Fruit fly (Drosophila melanogaster): Measurements from ENCODE around the gene CG15717.

Gene CG15717

dm6 chrX:13109583-13110126, 19.1 kb upstream of the CG15717 start:
- TF ChIP-seq Sp1 (GFP tag; optimal IDR thresholded peaks at IDR 0.05) (no peak), Hnf4 (GFP tag; optimal IDR thresholded peaks at IDR 0.05) (no peak), psq (GFP tag; optimal IDR thresholded peaks at IDR 0.05) (peak; percentile 11), HLH106 (tag; optimal IDR thresholded peaks at IDR 0.05) (peak; percentile 32), woc (GFP tag; optimal IDR thresholded peaks at IDR 0.05) (no peak)

dm6 chrX:13111832-13112231, 16.9 kb upstream of the CG15717 start:
- TF ChIP-seq OdsH (GFP tag; optimal IDR thresholded peaks at IDR 0.05) (no peak), HLH106 (tag; optimal IDR thresholded peaks at IDR 0.05) (peak; percentile 10), psq (GFP tag; optimal IDR thresholded peaks at IDR 0.05) (peak; percentile 84), Myc (optimal IDR thresholded peaks at IDR 0.05) (peak; percentile 7), Hr78 (GFP tag; optimal IDR thresholded peaks at IDR 0.05) (no peak), Sp1 (GFP tag; optimal IDR thresholded peaks at IDR 0.05) (peak; percentile 55)

- peak; percentile 18 for TF ChIP-seq Hr83 (GFP tag; optimal IDR thresholded peaks at IDR 0.05; ENCODE audit: poor library complexity, severe bottlenecking)
- TF ChIP-seq woc (GFP tag; optimal IDR thresholded peaks at IDR 0.05), result peak; percentile 8
- TF ChIP-seq CG32264 (GFP tag; optimal IDR thresholded peaks at IDR 0.05), result no peak
- peak; percentile 74 for TF ChIP-seq psq (GFP tag; optimal IDR thresholded peaks at IDR 0.05)
- TF ChIP-seq tai (GFP tag; optimal IDR thresholded peaks at IDR 0.05), result peak; percentile 10
- TF ChIP-seq dmrt93B (GFP tag; optimal IDR thresholded peaks at IDR 0.05), result no peak
- peak; percentile 5 for TF ChIP-seq h (GFP tag; optimal IDR thresholded peaks at IDR 0.05)
- TF ChIP-seq ey (GFP tag; optimal IDR thresholded peaks at IDR 0.05), result peak; percentile 8
- no peak for TF ChIP-seq dsf (GFP tag; optimal IDR thresholded peaks at IDR 0.05; ENCODE audit: borderline replicate concordance)
- TF ChIP-seq foxo (GFP tag; optimal IDR thresholded peaks at IDR 0.05), result no peak
- no peak for TF ChIP-seq Sp1 (GFP tag; optimal IDR thresholded peaks at IDR 0.05)
- no peak for TF ChIP-seq Hr78 (GFP tag; optimal IDR thresholded peaks at IDR 0.05)
These were observed 16.4 kb upstream of the CG15717 start, which contains the start of gene Chpf for dm6 chrX:13112238-13112829. Gene Chpf, minus strand, starts transcription at chrX:13112462.

- TF ChIP-seq usp (GFP tag; optimal IDR thresholded peaks at IDR 0.05), result no peak
- TF ChIP-seq sv (GFP tag; optimal IDR thresholded peaks at IDR 0.05), result no peak
- TF ChIP-seq Mio (GFP tag; optimal IDR thresholded peaks at IDR 0.05), result no peak
- no peak for TF ChIP-seq foxo (GFP tag; optimal IDR thresholded peaks at IDR 0.05)
- no peak for TF ChIP-seq Dif (GFP tag; optimal IDR thresholded peaks at IDR 0.05; ENCODE audit: partially characterized antibody)
- TF ChIP-seq Myc (optimal IDR thresholded peaks at IDR 0.05), result no peak
- no peak for TF ChIP-seq lola (GFP tag; optimal IDR thresholded peaks at IDR 0.05)
- TF ChIP-seq brk (GFP tag; optimal IDR thresholded peaks at IDR 0.05), result no peak
- TF ChIP-seq Abd-B (GFP tag; optimal IDR thresholded peaks at IDR 0.05), result no peak
- no peak for TF ChIP-seq Jra (GFP tag; optimal IDR thresholded peaks at IDR 0.05)
- no peak for TF ChIP-seq Hr83 (GFP tag; optimal IDR thresholded peaks at IDR 0.05; ENCODE audit: poor library complexity, severe bottlenecking)
- TF ChIP-seq Rel (GFP tag; optimal IDR thresholded peaks at IDR 0.05), result no peak
- TF ChIP-seq Rel (tag; optimal IDR thresholded peaks at IDR 0.05), result no peak
- no peak for TF ChIP-seq rgr (GFP tag; optimal IDR thresholded peaks at IDR 0.05)
- TF ChIP-seq tai (GFP tag; optimal IDR thresholded peaks at IDR 0.05), result no peak
- TF ChIP-seq woc (GFP tag; optimal IDR thresholded peaks at IDR 0.05), result no peak
- no peak for TF ChIP-seq HLH106 (tag; optimal IDR thresholded peaks at IDR 0.05)
- TF ChIP-seq N (GFP tag; optimal IDR thresholded peaks at IDR 0.05), result no peak
- TF ChIP-seq sage (GFP tag; optimal IDR thresholded peaks at IDR 0.05), result no peak
- TF ChIP-seq CG9705 (GFP tag; optimal IDR thresholded peaks at IDR 0.05), result no peak
These were observed 14.8 kb upstream of the CG15717 start for dm6 chrX:13113863-13114407.

- TF ChIP-seq sage (GFP tag; optimal IDR thresholded peaks at IDR 0.05) (no peak), foxo (GFP tag; optimal IDR thresholded peaks at IDR 0.05) (no peak), Hr78 (GFP tag; optimal IDR thresholded peaks at IDR 0.05) (no peak), N (GFP tag; optimal IDR thresholded peaks at IDR 0.05) (no peak), psq (GFP tag; optimal IDR thresholded peaks at IDR 0.05) (no peak), usp (GFP tag; optimal IDR thresholded peaks at IDR 0.05) (no peak), dl (GFP tag; optimal IDR thresholded peaks at IDR 0.05; ENCODE audit: insufficient read depth in 1 of 2, partially characterized antibody in 2 of 2) (no peak), woc (GFP tag; optimal IDR thresholded peaks at IDR 0.05) (no peak), sv (GFP tag; optimal IDR thresholded peaks at IDR 0.05) (no peak), Hr83 (GFP tag; optimal IDR thresholded peaks at IDR 0.05; ENCODE audit: poor library complexity, severe bottlenecking) (no peak), GATAd (GFP tag; optimal IDR thresholded peaks at IDR 0.05) (no peak), jim (GFP tag; optimal IDR thresholded peaks at IDR 0.05) (no peak)
These were observed 13.9 kb upstream of the CG15717 start, which contains the start of gene CG42237 for dm6 chrX:13114861-13115260. Gene CG42237, plus strand, starts transcription at chrX:13115131.
